Worm (Caenorhabditis elegans): ENCODE measurements around the gene C47A4.3.

Gene C47A4.3

DNA sequence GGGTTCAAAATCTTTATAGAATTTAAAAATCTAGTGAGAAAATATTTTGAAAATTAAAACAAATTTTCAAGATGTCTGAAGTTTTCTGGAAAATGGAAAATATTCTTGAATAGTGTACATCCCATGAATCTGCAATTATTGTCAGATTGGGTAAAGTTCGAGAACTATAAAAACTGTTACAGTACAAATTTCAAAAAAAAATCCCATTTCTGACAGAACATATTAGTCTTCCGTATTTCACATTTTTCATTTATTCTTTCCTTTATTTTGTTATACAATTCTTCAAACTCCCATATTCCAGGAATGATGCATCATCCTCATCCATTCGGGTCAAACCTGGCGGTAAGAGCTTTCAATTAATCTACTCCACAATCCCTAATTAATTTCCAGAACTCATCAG, 7.9 kb upstream of the C47A4.3 start, which contains the start of gene sorb-1:
TSS of gene sorb-1 (plus strand) at position 301 of the 400 bp plus-strand sequence.
- no peak for TF ChIP-seq ceh-13 (GFP tag; optimal IDR thresholded peaks at IDR 0.05)
- no peak for TF ChIP-seq ceh-36 (tag; optimal IDR thresholded peaks at IDR 0.05)
- TF ChIP-seq ama-1 (optimal IDR thresholded peaks at IDR 0.05), result no peak
- TF ChIP-seq aly-1 (tag; optimal IDR thresholded peaks at IDR 0.05), result no peak
- no peak for TF ChIP-seq hmg-4 (GFP tag; optimal IDR thresholded peaks at IDR 0.05)
- no peak for TF ChIP-seq B0310.2 (tag; optimal IDR thresholded peaks at IDR 0.05)
- no peak for TF ChIP-seq F13C5.2 (tag; optimal IDR thresholded peaks at IDR 0.05)

DNA sequence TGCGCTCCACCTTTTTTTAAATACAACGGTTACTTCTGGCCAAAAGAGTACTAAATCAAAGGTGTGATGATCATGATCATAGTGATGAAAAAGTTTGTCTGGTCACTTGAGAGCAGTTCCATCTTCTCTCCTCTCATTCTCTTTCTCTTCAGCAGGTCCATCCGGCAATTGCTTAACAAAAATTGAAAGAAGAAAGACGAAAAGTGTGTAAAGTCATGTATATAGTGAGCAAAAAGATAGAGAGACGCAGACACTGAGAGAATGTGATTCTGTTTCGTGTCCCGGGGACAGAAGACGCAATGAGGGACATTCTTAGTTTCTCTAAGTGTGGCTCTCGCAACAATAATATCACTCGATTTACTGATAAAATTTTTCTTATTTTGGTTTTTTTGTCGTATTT, 6.7 kb upstream of the C47A4.3 start:
- no peak for TF ChIP-seq flt-1 (GFP tag; IDR thresholded peaks at IDR 0.05)
- no peak for TF ChIP-seq pes-1 (GFP tag; IDR thresholded peaks at IDR 0.05)
- no peak for TF ChIP-seq hnd-1 (tag; optimal IDR thresholded peaks at IDR 0.05)
- no peak for TF ChIP-seq F13C5.2 (tag; optimal IDR thresholded peaks at IDR 0.05)
- no peak for TF ChIP-seq hmbx-1 (tag; optimal IDR thresholded peaks at IDR 0.05)
- TF ChIP-seq tbx-11 (GFP tag; IDR thresholded peaks at IDR 0.05), result no peak
- no peak for TF ChIP-seq tbx-37 (GFP tag; conservative IDR thresholded peaks at IDR 0.05)
- TF ChIP-seq ceh-13 (GFP tag; optimal IDR thresholded peaks at IDR 0.05), result no peak
- no peak for TF ChIP-seq B0310.2 (tag; optimal IDR thresholded peaks at IDR 0.05)
- TF ChIP-seq sea-1 (GFP tag; conservative IDR thresholded peaks at IDR 0.05), result no peak
- no peak for TF ChIP-seq scrt-1 (GFP tag; IDR thresholded peaks at IDR 0.05)
- TF ChIP-seq aly-1 (tag; optimal IDR thresholded peaks at IDR 0.05), result no peak
- no peak for TF ChIP-seq hmg-4 (GFP tag; optimal IDR thresholded peaks at IDR 0.05)

DNA sequence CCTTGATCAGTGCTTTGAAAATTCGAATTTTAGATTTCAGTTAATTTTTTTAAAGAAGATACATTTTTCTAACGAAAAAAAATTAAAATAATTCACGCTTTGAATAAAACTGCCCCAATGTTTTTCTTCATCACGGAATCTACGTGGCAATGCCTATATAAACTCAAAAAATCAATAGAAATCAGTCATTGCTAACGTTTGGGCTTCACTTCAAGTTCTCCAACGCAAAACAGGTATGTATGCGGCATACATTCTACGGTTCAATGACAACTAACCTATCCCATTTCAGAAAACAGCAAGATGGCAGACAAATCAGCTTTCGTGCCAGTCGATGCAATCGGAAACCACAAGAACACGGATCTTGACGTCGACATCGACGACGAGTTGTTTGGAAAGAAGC, 3.3 kb upstream of the C47A4.3 start, which contains the start of gene C47A4.5:
TSS of gene C47A4.5 (plus strand) at position 301 of the 400 bp plus-strand sequence.
- TF ChIP-seq tbx-11 (GFP tag; IDR thresholded peaks at IDR 0.05) (no peak), hnd-1 (tag; optimal IDR thresholded peaks at IDR 0.05) (no peak), F13C5.2 (tag; optimal IDR thresholded peaks at IDR 0.05) (no peak), tra-4 (tag; optimal IDR thresholded peaks at IDR 0.05) (no peak), tbx-37 (GFP tag; conservative IDR thresholded peaks at IDR 0.05) (no peak), B0310.2 (tag; optimal IDR thresholded peaks at IDR 0.05) (no peak), ets-7 (tag; optimal IDR thresholded peaks at IDR 0.05) (no peak), hmg-4 (GFP tag; optimal IDR thresholded peaks at IDR 0.05) (no peak), aly-1 (tag; optimal IDR thresholded peaks at IDR 0.05) (no peak), sea-1 (GFP tag; conservative IDR thresholded peaks at IDR 0.05) (no peak), ceh-13 (GFP tag; optimal IDR thresholded peaks at IDR 0.05) (no peak)

DNA sequence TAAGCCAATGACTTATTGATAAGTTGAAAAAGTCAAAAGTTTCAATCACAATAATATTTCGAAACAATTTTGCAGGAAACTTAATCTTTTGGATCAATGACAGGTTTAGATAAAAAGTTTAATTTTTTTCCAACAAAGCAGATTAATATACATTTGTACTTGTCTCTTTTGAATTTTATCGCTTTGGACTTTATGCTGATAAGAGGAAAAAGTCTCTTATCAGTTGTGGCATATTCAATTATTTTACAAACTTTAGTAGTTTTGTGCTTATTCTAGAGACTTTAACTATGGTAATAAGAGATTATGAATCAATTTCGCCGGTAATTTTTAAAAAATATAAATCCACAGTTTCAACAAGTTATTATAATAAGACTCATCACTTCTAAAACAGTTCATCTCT, 14.3 kb downstream of the C47A4.3 start:
- TF ChIP-seq pes-1 (GFP tag; IDR thresholded peaks at IDR 0.05), result no peak

DNA sequence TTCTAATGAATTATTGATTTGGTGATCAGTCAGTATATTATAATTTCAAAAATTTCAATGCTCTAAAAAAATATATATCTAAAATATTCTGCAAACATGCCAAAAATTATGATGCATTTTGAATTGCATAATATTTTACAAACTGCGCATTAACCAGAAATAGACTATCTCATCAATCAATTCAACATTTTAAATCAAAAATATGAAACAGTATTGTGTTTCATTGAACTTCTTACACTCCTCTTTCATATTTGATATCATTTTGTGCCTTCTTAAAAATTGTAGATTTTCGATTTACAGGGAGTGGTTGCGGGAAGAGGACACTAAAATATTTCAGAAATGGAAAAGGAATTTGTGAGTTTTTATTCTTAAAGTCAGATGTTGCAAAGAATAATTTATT, 15.5 kb downstream of the C47A4.3 start, which contains the start of gene ent-4:
TSS of gene ent-4 (plus strand) at position 301 of the 400 bp plus-strand sequence.
- TF ChIP-seq tbx-37 (GFP tag; conservative IDR thresholded peaks at IDR 0.05) (no peak), ceh-13 (GFP tag; optimal IDR thresholded peaks at IDR 0.05) (no peak), aly-1 (tag; optimal IDR thresholded peaks at IDR 0.05) (no peak), hmg-4 (GFP tag; optimal IDR thresholded peaks at IDR 0.05) (no peak), hmbx-1 (tag; optimal IDR thresholded peaks at IDR 0.05) (no peak), tbx-11 (GFP tag; IDR thresholded peaks at IDR 0.05) (no peak), sea-1 (GFP tag; conservative IDR thresholded peaks at IDR 0.05) (no peak), ceh-36 (tag; optimal IDR thresholded peaks at IDR 0.05) (no peak), hnd-1 (tag; optimal IDR thresholded peaks at IDR 0.05) (no peak), scrt-1 (GFP tag; IDR thresholded peaks at IDR 0.05) (no peak), flt-1 (GFP tag; IDR thresholded peaks at IDR 0.05) (no peak), F13C5.2 (tag; optimal IDR thresholded peaks at IDR 0.05) (no peak), B0310.2 (tag; optimal IDR thresholded peaks at IDR 0.05) (no peak), ets-7 (tag; optimal IDR thresholded peaks at IDR 0.05) (no peak), tra-4 (tag; optimal IDR thresholded peaks at IDR 0.05) (no peak)

DNA sequence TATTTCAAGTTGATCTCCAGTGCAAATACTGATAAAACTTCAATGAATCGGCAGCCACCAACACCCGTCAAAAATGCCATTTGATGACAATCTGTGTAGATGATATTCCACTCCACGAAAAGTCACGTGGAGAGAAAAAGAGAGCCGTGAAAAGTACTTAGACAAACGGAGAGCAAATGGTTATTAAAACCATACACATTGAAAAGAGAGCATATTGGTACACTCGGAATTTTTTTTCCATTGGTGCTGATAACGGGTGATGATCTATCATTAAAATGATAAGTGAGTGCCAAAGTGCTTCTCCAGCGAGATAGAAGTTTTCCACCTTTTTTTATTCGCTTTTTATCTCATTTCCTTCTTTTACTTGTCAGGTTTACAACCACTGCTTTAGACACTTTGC, 16.9 kb downstream of the C47A4.3 start:
- TF ChIP-seq ama-1 (optimal IDR thresholded peaks at IDR 0.05) (no peak), ceh-13 (GFP tag; optimal IDR thresholded peaks at IDR 0.05) (no peak), F13C5.2 (tag; optimal IDR thresholded peaks at IDR 0.05) (no peak), pes-1 (GFP tag; IDR thresholded peaks at IDR 0.05) (no peak), hmg-4 (GFP tag; optimal IDR thresholded peaks at IDR 0.05) (no peak), hmbx-1 (tag; optimal IDR thresholded peaks at IDR 0.05) (no peak), ets-7 (tag; optimal IDR thresholded peaks at IDR 0.05) (no peak), hnd-1 (tag; optimal IDR thresholded peaks at IDR 0.05) (no peak), flt-1 (GFP tag; IDR thresholded peaks at IDR 0.05) (no peak), B0310.2 (tag; optimal IDR thresholded peaks at IDR 0.05) (no peak), tbx-37 (GFP tag; conservative IDR thresholded peaks at IDR 0.05) (no peak), scrt-1 (GFP tag; IDR thresholded peaks at IDR 0.05) (no peak), aly-1 (tag; optimal IDR thresholded peaks at IDR 0.05) (no peak)

DNA sequence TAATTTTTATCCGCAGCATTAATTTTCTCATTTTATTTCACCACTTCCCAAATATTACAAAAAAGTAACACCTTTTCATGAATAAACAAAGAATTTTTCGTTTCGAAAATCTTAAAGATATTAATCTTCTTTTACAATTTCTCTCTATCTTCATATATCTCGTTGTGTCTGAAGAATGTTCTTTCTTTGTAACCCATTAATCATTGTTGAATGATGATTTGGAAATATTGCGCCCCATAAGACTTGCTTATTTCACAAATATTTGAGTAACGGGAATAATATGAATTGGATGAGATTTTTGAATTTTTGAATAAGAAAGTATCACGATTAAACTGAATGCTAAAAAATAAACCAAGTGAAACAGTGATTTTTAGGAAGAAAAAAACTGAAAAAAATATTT, 21.1 kb downstream of the C47A4.3 start:
- TF ChIP-seq ceh-13 (GFP tag; optimal IDR thresholded peaks at IDR 0.05) (no peak), pes-1 (GFP tag; IDR thresholded peaks at IDR 0.05) (no peak), tbx-11 (GFP tag; IDR thresholded peaks at IDR 0.05) (no peak), hmbx-1 (tag; optimal IDR thresholded peaks at IDR 0.05) (no peak), flt-1 (GFP tag; IDR thresholded peaks at IDR 0.05) (no peak), tra-4 (tag; optimal IDR thresholded peaks at IDR 0.05) (no peak), hmg-4 (GFP tag; optimal IDR thresholded peaks at IDR 0.05) (no peak), hnd-1 (tag; optimal IDR thresholded peaks at IDR 0.05) (no peak), B0310.2 (tag; optimal IDR thresholded peaks at IDR 0.05) (no peak)

DNA sequence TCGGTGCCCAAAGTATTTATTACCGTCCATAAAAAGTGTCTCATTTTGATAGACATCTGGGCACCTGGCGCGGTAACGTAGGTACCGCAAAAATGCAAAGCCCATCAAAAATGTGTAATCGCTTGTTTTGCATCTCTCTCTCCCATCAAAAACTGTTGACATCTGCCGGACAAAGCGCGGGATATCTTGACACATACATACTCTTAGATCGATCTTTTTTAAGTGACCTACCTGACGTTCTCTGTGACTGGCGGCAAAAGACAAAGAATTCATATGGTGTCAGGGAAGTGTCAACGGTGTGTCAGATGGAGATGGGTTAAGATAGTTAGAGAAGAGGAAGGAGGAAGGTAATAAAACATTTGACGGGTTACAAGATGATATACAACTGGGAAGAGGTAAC, 23.2 kb downstream of the C47A4.3 start:
- no peak for TF ChIP-seq hnd-1 (tag; optimal IDR thresholded peaks at IDR 0.05)
- no peak for TF ChIP-seq ets-7 (tag; optimal IDR thresholded peaks at IDR 0.05)
- no peak for TF ChIP-seq hmbx-1 (tag; optimal IDR thresholded peaks at IDR 0.05)
- TF ChIP-seq tbx-37 (GFP tag; conservative IDR thresholded peaks at IDR 0.05), result no peak
- no peak for TF ChIP-seq pes-1 (GFP tag; IDR thresholded peaks at IDR 0.05)
- TF ChIP-seq tbx-11 (GFP tag; IDR thresholded peaks at IDR 0.05), result no peak
- no peak for TF ChIP-seq aly-1 (tag; optimal IDR thresholded peaks at IDR 0.05)
